Fruit fly (Drosophila melanogaster): ENCODE data around the gene mtgo.
A peak's percentile ranks its signal among the peaks of the same experiment; 100 is the strongest.

mtgo gene

dm6 chr2L:16683958-16684877 is 139.4 kb downstream of the mtgo start, which contains the start of gene CG31807:
Gene CG31807, minus strand, starts transcription at chr2L:16684008.
- peak; percentile 92 for TF ChIP-seq Met (GFP tag; optimal IDR thresholded peaks at IDR 0.05)
- peak; percentile 95 for TF ChIP-seq CG16779 (tag; optimal IDR thresholded peaks at IDR 0.05)
- peak; percentile 92 for TF ChIP-seq lz (GFP tag; optimal IDR thresholded peaks at IDR 0.05)
- TF ChIP-seq CG32006 (GFP tag; optimal IDR thresholded peaks at IDR 0.05), result peak; percentile 97
- TF ChIP-seq CG11902 (GFP tag; optimal IDR thresholded peaks at IDR 0.05), result peak; percentile 79
- TF ChIP-seq CG31627 (GFP tag; optimal IDR thresholded peaks at IDR 0.05), result peak; percentile 91
- peak; percentile 68 for TF ChIP-seq eg (GFP tag; IDR thresholded peaks at IDR 0.05)
- TF ChIP-seq topi (GFP tag; optimal IDR thresholded peaks at IDR 0.05), result peak; percentile 95
- peak; percentile 87 for TF ChIP-seq CG8319 (GFP tag; optimal IDR thresholded peaks at IDR 0.05)
- peak; percentile 85 for TF ChIP-seq vri (GFP tag; optimal IDR thresholded peaks at IDR 0.05)
- peak; percentile 95 for TF ChIP-seq CG4318 (GFP tag; optimal IDR thresholded peaks at IDR 0.05)
- peak; percentile 85 for TF ChIP-seq fd85E (GFP tag; optimal IDR thresholded peaks at IDR 0.05)
- peak; percentile 96 for TF ChIP-seq Sox102F (GFP tag; optimal IDR thresholded peaks at IDR 0.05)
- peak; percentile 90 for TF ChIP-seq Smox (GFP tag; optimal IDR thresholded peaks at IDR 0.05)
- TF ChIP-seq CG9139 (GFP tag; optimal IDR thresholded peaks at IDR 0.05), result peak; percentile 94
- TF ChIP-seq CG34406 (GFP tag; optimal IDR thresholded peaks at IDR 0.05), result peak; percentile 96
- peak; percentile 97 for TF ChIP-seq dsx (GFP tag; optimal IDR thresholded peaks at IDR 0.05; ENCODE audit: poor library complexity, severe bottlenecking)
- TF ChIP-seq Ets96B (tag; optimal IDR thresholded peaks at IDR 0.05), result peak; percentile 95
- TF ChIP-seq cyc (GFP tag; optimal IDR thresholded peaks at IDR 0.05), result peak; percentile 86
- TF ChIP-seq Hr39 (GFP tag; optimal IDR thresholded peaks at IDR 0.05), result peak; percentile 91
- TF ChIP-seq achi (GFP tag; optimal IDR thresholded peaks at IDR 0.05), result peak; percentile 96
- peak; percentile 95 for TF ChIP-seq CG6276 (GFP tag; optimal IDR thresholded peaks at IDR 0.05)
- TF ChIP-seq Blimp-1 (GFP tag; optimal IDR thresholded peaks at IDR 0.05), result peak; percentile 73
- peak; percentile 86 to 95 for TF ChIP-seq salr (GFP tag; optimal IDR thresholded peaks at IDR 0.05)
- peak; percentile 95 for TF ChIP-seq CG11762 (GFP tag; optimal IDR thresholded peaks at IDR 0.05; ENCODE audit: insufficient read depth)
- TF ChIP-seq svp (GFP tag), result peak; percentile 94
- peak; percentile 9 for TF ChIP-seq Hr38 (GFP tag; optimal IDR thresholded peaks at IDR 0.05)
- peak; percentile 95 for TF ChIP-seq esn (GFP tag; optimal IDR thresholded peaks at IDR 0.05)
- peak; percentile 94 for TF ChIP-seq Lpt (GFP tag; optimal IDR thresholded peaks at IDR 0.05)
- peak; percentile 96 for TF ChIP-seq Hr4 (GFP tag; optimal IDR thresholded peaks at IDR 0.05)
- peak; percentile 97 for TF ChIP-seq CG3919 (GFP tag; optimal IDR thresholded peaks at IDR 0.05)
- peak; percentile 61 for TF ChIP-seq Eip93F (GFP tag; optimal IDR thresholded peaks at IDR 0.05)
- TF ChIP-seq ss (GFP tag; optimal IDR thresholded peaks at IDR 0.05), result peak; percentile 96 to 97
- peak; percentile 96 for TF ChIP-seq CG10669 (GFP tag; optimal IDR thresholded peaks at IDR 0.05)
- TF ChIP-seq CG6163 (GFP tag; IDR thresholded peaks at IDR 0.05), result peak; percentile 92
- peak; percentile 92 for TF ChIP-seq dac (GFP tag; optimal IDR thresholded peaks at IDR 0.05)
- TF ChIP-seq CG10631 (GFP tag; optimal IDR thresholded peaks at IDR 0.05), result peak; percentile 92
- peak; percentile 97 for TF ChIP-seq CG15336 (GFP tag; IDR thresholded peaks at IDR 0.05)
- TF ChIP-seq Sox14 (GFP tag; optimal IDR thresholded peaks at IDR 0.05), result peak; percentile 97
- TF ChIP-seq CG6792 (GFP tag; optimal IDR thresholded peaks at IDR 0.05), result peak; percentile 93
- TF ChIP-seq fkh (GFP tag; optimal IDR thresholded peaks at IDR 0.05), result no peak
- peak; percentile 90 for TF ChIP-seq CG7368 (GFP tag; optimal IDR thresholded peaks at IDR 0.05)
- TF ChIP-seq Gug (GFP tag; IDR thresholded peaks at IDR 0.05), result peak; percentile 65
- TF ChIP-seq CG3032 (tag; optimal IDR thresholded peaks at IDR 0.05), result peak; percentile 97
- TF ChIP-seq Eip78C (GFP tag), result peak; percentile 100
- peak; percentile 95 for TF ChIP-seq acj6 (GFP tag; optimal IDR thresholded peaks at IDR 0.05)
- TF ChIP-seq OdsH (GFP tag; optimal IDR thresholded peaks at IDR 0.05), result peak; percentile 96
- peak; percentile 63 for TF ChIP-seq CG6854 (GFP tag; optimal IDR thresholded peaks at IDR 0.05)
- TF ChIP-seq Ets21C (GFP tag; optimal IDR thresholded peaks at IDR 0.05), result peak; percentile 87
- peak; percentile 96 for TF ChIP-seq pdm3 (GFP tag; optimal IDR thresholded peaks at IDR 0.05)

Data from whole organism, prepupa.